Worm (Caenorhabditis elegans) whole organism, L4/young adult: ENCODE results near the gene Y57A10A.31.

Source experiments
- W03F9.2 ChIP-seq: fragments of 150-350 bp; optimal IDR thresholded peaks from 2 replicates; lab custom pipeline; 2014; ENCODE audit warnings: missing biosample characterization, missing genetic modification characterization
- dao-5 ChIP-seq: sonication (generic microtip); optimal IDR thresholded peaks from 2 replicates; lab custom pipeline; 2016; ENCODE audit warnings: missing genotype, missing genetic modification characterization, moderate library complexity, missing compliant biosample characterization
- him-1 ChIP-seq: sonication (generic microtip); optimal IDR thresholded peaks from 2 replicates; lab custom pipeline; 2016; ENCODE audit warnings: missing genotype, missing genetic modification reagents, missing genetic modification characterization, missing compliant biosample characterization

- no peak for TF ChIP-seq W03F9.2 (tag; lab: Kevin White, UChicago)
- no peak for TF ChIP-seq him-1 (tag; lab: Kevin White, UChicago)
- no peak for TF ChIP-seq dao-5 (tag; lab: Kevin White, UChicago)
Observed at ce11 chrII:12309614-12310013, 20.4 kb downstream of the Y57A10A.31 start, which contains the start of gene C50E10.2.
